Fruit fly (Drosophila melanogaster) whole organism, embryonic: ENCODE data around the gene CG43645.

Source experiments
- Bdp1 ChIP-seq: fragments of 200-800 bp; sonication (Bioruptor generic); optimal IDR thresholded peaks from 3 replicates; lab custom pipeline; 2016; ENCODE audit warnings: missing biosample characterization, missing genetic modification characterization
- CG10366 ChIP-seq: fragments of 200-800 bp; sonication (Bioruptor generic); IDR thresholded peaks from 2 replicates; pipeline ENCODE4 v1.3.6; 2022; ENCODE audit warnings: missing biosample characterization, missing genetic modification characterization
- CG11456 ChIP-seq: fragments of 200-800 bp; sonication (Bioruptor generic); IDR thresholded peaks from 3 replicates; pipeline ENCODE4 v1.3.6; 2022; ENCODE audit warnings: missing biosample characterization, missing genetic modification characterization
- CG13775 ChIP-seq: fragments of 200-800 bp; sonication (Bioruptor generic); optimal IDR thresholded peaks from 3 replicates; lab custom pipeline; 2017; ENCODE audit warnings: missing biosample characterization, mild to moderate bottlenecking, missing genetic modification characterization
- CG18599 ChIP-seq: fragments of 200-800 bp; sonication (Bioruptor generic); optimal IDR thresholded peaks from 3 replicates; lab custom pipeline; 2017; ENCODE audit warnings: missing biosample characterization, missing genetic modification characterization, mild to moderate bottlenecking, moderate library complexity, missing genetic modification reagents
- CG2678 ChIP-seq: fragments of 200-800 bp; sonication (Bioruptor generic); optimal IDR thresholded peaks from 3 replicates; lab custom pipeline; 2019; ENCODE audit warnings: missing biosample characterization, mild to moderate bottlenecking, missing genetic modification characterization, moderate library complexity
- CG2712 ChIP-seq: fragments of 200-800 bp; optimal IDR thresholded peaks from 3 replicates; lab custom pipeline; 2019; ENCODE audit warnings: missing biosample characterization, mild to moderate bottlenecking, missing genetic modification characterization, moderate library complexity
- CG42726 ChIP-seq: fragments of 200-800 bp; sonication (Bioruptor generic); IDR thresholded peaks from 2 replicates; pipeline ENCODE4 v1.3.6; 2022; ENCODE audit warnings: missing biosample characterization, missing genetic modification characterization; ENCODE audit not compliant: partially characterized antibody
- CG5245 ChIP-seq: fragments of 200-800 bp; sonication (Bioruptor generic); optimal IDR thresholded peaks from 3 replicates; lab custom pipeline; 2016; ENCODE audit warnings: missing biosample characterization, missing genetic modification characterization
- CG6654 ChIP-seq: fragments of 200-800 bp; sonication (Bioruptor generic); optimal IDR thresholded peaks from 2 replicates; lab custom pipeline; 2017; ENCODE audit warnings: missing biosample characterization, mild to moderate bottlenecking, missing genetic modification characterization
- CG6813 ChIP-seq: fragments of 200-800 bp; sonication (Bioruptor generic); optimal IDR thresholded peaks from 2 replicates; lab custom pipeline; 2017; ENCODE audit warnings: missing biosample characterization, missing genetic modification characterization, mild to moderate bottlenecking, moderate library complexity, missing genetic modification reagents
- CG7271 ChIP-seq: fragments of 200-800 bp; sonication (Bioruptor generic); optimal IDR thresholded peaks from 2 replicates; lab custom pipeline; 2018; ENCODE audit warnings: missing biosample characterization, mild to moderate bottlenecking, missing genetic modification characterization, moderate library complexity
- CG8290 ChIP-seq, 3 experiments: fragments of 200-800 bp; sonication (Bioruptor generic); optimal IDR thresholded peaks; 2 replicates each; lab custom pipeline; 2016 to 2019; ENCODE audit warnings: missing biosample characterization in 3 of 3, missing genetic modification characterization in 3 of 3, mild to moderate bottlenecking in 2 of 3, moderate library complexity in 1 of 3
- Fer2 ChIP-seq: fragments of 200-800 bp; sonication (Bioruptor generic); optimal IDR thresholded peaks from 2 replicates; lab custom pipeline; 2018; ENCODE audit warnings: missing biosample characterization, mild to moderate bottlenecking, missing genetic modification characterization, moderate library complexity
- Hmr ChIP-seq: fragments of 200-800 bp; sonication (Bioruptor generic); optimal IDR thresholded peaks from 3 replicates; lab custom pipeline; 2017; ENCODE audit warnings: mild to moderate bottlenecking, missing biosample characterization, missing genetic modification reagents, missing genetic modification characterization
- Tbp ChIP-seq: fragments of >200 bp; optimal IDR thresholded peaks from 2 replicates; lab custom pipeline; 2018; ENCODE audit warnings: missing biosample characterization, missing genetic modification characterization
- abd-A ChIP-seq: fragments of 200-800 bp; sonication (Bioruptor generic); optimal IDR thresholded peaks from 3 replicates; lab custom pipeline; 2019; ENCODE audit warnings: missing biosample characterization, mild to moderate bottlenecking, missing genetic modification characterization, moderate library complexity
- az2 ChIP-seq: fragments of 200-800 bp; sonication (Bioruptor generic); optimal IDR thresholded peaks from 3 replicates; lab custom pipeline; 2016; ENCODE audit warnings: missing biosample characterization, missing genetic modification characterization
- gt ChIP-seq: fragments of 200-800 bp; sonication (Bioruptor generic); IDR thresholded peaks from 2 replicates; pipeline ENCODE4 v1.3.6; 2022; ENCODE audit warnings: missing biosample characterization, missing genetic modification characterization
- h ChIP-seq: fragments of >200 bp; optimal IDR thresholded peaks from 2 replicates; lab custom pipeline; 2017
- ind ChIP-seq: fragments of 200-800 bp; sonication (Bioruptor generic); optimal IDR thresholded peaks from 3 replicates; lab custom pipeline; 2016; ENCODE audit warnings: missing biosample characterization, missing genetic modification characterization
- lab ChIP-seq: fragments of 200-800 bp; sonication (Bioruptor generic); optimal IDR thresholded peaks from 3 replicates; lab custom pipeline; 2017; ENCODE audit warnings: missing biosample characterization, missing genetic modification characterization, mild to moderate bottlenecking, moderate library complexity, missing genetic modification reagents
- nerfin-1 ChIP-seq: fragments of 200-800 bp; sonication (Bioruptor generic); optimal IDR thresholded peaks from 3 replicates; lab custom pipeline; 2019; ENCODE audit warnings: missing biosample characterization, mild to moderate bottlenecking, missing genetic modification characterization, moderate library complexity
- psq ChIP-seq: fragments of 200-800 bp; sonication (Bioruptor generic); optimal IDR thresholded peaks from 2 replicates; lab custom pipeline; 2017; ENCODE audit warnings: missing biosample characterization, missing genetic modification characterization
- sens ChIP-seq: fragments of 200-800 bp; sonication (Bioruptor generic); peaks from one replicate; lab custom pipeline; 2016; ENCODE audit warnings: missing biosample characterization, missing genetic modification characterization
- slp2 ChIP-seq: fragments of 200-800 bp; sonication (Bioruptor generic); optimal IDR thresholded peaks from 2 replicates; lab custom pipeline; 2016; ENCODE audit warnings: missing biosample characterization, missing genetic modification characterization
- stc ChIP-seq: fragments of 200-800 bp; sonication (Bioruptor generic); IDR thresholded peaks from 2 replicates; pipeline ENCODE4 v1.3.6; 2022; ENCODE audit warnings: missing biosample characterization, missing genetic modification characterization

CG43645 gene

dm6 chr2L:17532134-17532533, 46.6 kb downstream of the CG43645 start, which contains the start of gene CG15145:
Gene CG15145, minus strand, starts transcription at chr2L:17532234.
- TF ChIP-seq abd-A (tag; lab: Kevin White, UChicago) = no peak
- no peak for TF ChIP-seq psq
- no peak for TF ChIP-seq Tbp (GFP tag; lab: Kevin White, UChicago)
- TF ChIP-seq ind (GFP tag; lab: Kevin White, UChicago) = no peak
- TF ChIP-seq Fer2 (tag; lab: Kevin White, UChicago) = no peak
- TF ChIP-seq CG7271 (tag; lab: Kevin White, UChicago) = no peak
- TF ChIP-seq CG2712 = no peak
- no peak for TF ChIP-seq slp2
- TF ChIP-seq h (lab: Kevin White, UChicago) = no peak
- TF ChIP-seq CG5245 = no peak
- TF ChIP-seq CG6654 (GFP tag; lab: Kevin White, UChicago) = no peak
- no peak for TF ChIP-seq CG10366 (GFP tag; lab: Robert Waterston, UW)
- TF ChIP-seq Bdp1 (GFP tag; lab: Kevin White, UChicago) = no peak
- no peak for TF ChIP-seq gt (GFP tag; lab: Robert Waterston, UW)

- TF ChIP-seq Hmr (GFP tag; lab: Kevin White, UChicago) (peak; percentile 14), CG8290 (GFP tag; optimal IDR thresholded peaks at IDR 0.05; lab: Kevin White, UChicago) (no peak), CG8290 (tag; optimal IDR thresholded peaks at IDR 0.05; lab: Kevin White, UChicago) (peak in 1 of 2 experiments; percentile 3), nerfin-1 (tag; lab: Kevin White, UChicago) (peak; percentile 17), az2 (no peak), CG2678 (tag; lab: Kevin White, UChicago) (peak; percentile 15), CG18599 (GFP tag; lab: Kevin White, UChicago) (peak; percentile 66), CG11456 (GFP tag; lab: Robert Waterston, UW) (no peak), CG42726 (GFP tag; lab: Robert Waterston, UW) (no peak), CG6813 (GFP tag; lab: Kevin White, UChicago) (peak; percentile 6), CG13775 (GFP tag; lab: Kevin White, UChicago) (no peak), lab (peak; percentile 54), stc (GFP tag; lab: Robert Waterston, UW) (peak; percentile 9; the same call in 1 of the 2 replicates), sens (peak; percentile 16)
These were observed 48.2 kb downstream of the CG43645 start for dm6 chr2L:17533794-17534193.
